Worm (Caenorhabditis elegans): ENCODE results near the gene pes-23.

The pes-23 gene

ce11 chrX:6902958-6903357 is 1.8 kb downstream of the pes-23 start (continued):
- TF ChIP-seq fkh-10 (GFP tag; optimal IDR thresholded peaks at IDR 0.05), result no peak
- peak; percentile 68 for TF ChIP-seq pat-9 (tag; optimal IDR thresholded peaks at IDR 0.05)
- TF ChIP-seq syd-9 (tag; optimal IDR thresholded peaks at IDR 0.05), result peak; percentile 73
- peak; percentile 10 for TF ChIP-seq T23F11.4 (GFP tag; optimal IDR thresholded peaks at IDR 0.05)
- TF ChIP-seq K02D7.2 (tag; optimal IDR thresholded peaks at IDR 0.05), result peak; percentile 3
- TF ChIP-seq npax-4 (tag; optimal IDR thresholded peaks at IDR 0.05), result peak; percentile 38
- TF ChIP-seq pha-2 (tag; optimal IDR thresholded peaks at IDR 0.05), result peak; percentile 55
- peak; percentile 64 for TF ChIP-seq pqm-1 (tag; optimal IDR thresholded peaks at IDR 0.05)
- peak; percentile 41 for TF ChIP-seq ref-2 (tag; optimal IDR thresholded peaks at IDR 0.05)
- peak; percentile 51 for TF ChIP-seq fkh-6 (tag; optimal IDR thresholded peaks at IDR 0.05)
- TF ChIP-seq zip-5 (tag; optimal IDR thresholded peaks at IDR 0.05), result no peak
- TF ChIP-seq pha-4 (tag; optimal IDR thresholded peaks at IDR 0.05), result no peak
- no peak for TF ChIP-seq hlh-30 (tag; optimal IDR thresholded peaks at IDR 0.05; ENCODE audit: insufficient read depth)
- peak; percentile 76 for TF ChIP-seq gmeb-2 (tag; optimal IDR thresholded peaks at IDR 0.05)
- no peak for TF ChIP-seq unc-55 (GFP tag; optimal IDR thresholded peaks at IDR 0.05)
- TF ChIP-seq hlh-13 (GFP tag; optimal IDR thresholded peaks at IDR 0.05), result no peak
- peak; percentile 58 for TF ChIP-seq C38D4.7 (GFP tag; optimal IDR thresholded peaks at IDR 0.05)
- peak; percentile 36 for TF ChIP-seq ceh-34 (tag; optimal IDR thresholded peaks at IDR 0.05)
- no peak for TF ChIP-seq odd-2 (tag; optimal IDR thresholded peaks at IDR 0.05)
- TF ChIP-seq ceh-48 (tag; optimal IDR thresholded peaks at IDR 0.05), result peak; percentile 46
- TF ChIP-seq tbx-7 (tag; optimal IDR thresholded peaks at IDR 0.05), result peak; percentile 40
- peak; percentile 8 for TF ChIP-seq ceh-30 (tag; optimal IDR thresholded peaks at IDR 0.05)
- no peak for TF ChIP-seq ama-1 (optimal IDR thresholded peaks at IDR 0.05)
- no peak for TF ChIP-seq nhr-11 (tag; optimal IDR thresholded peaks at IDR 0.05)
- TF ChIP-seq ahr-1 (tag; optimal IDR thresholded peaks at IDR 0.05), result no peak
- TF ChIP-seq sox-4 (tag; optimal IDR thresholded peaks at IDR 0.05), result peak; percentile 61
- peak; percentile 47 for TF ChIP-seq madf-2 (tag; optimal IDR thresholded peaks at IDR 0.05)
- no peak for TF ChIP-seq pros-1 (tag; optimal IDR thresholded peaks at IDR 0.05)

ce11 chrX:6904064-6904771 is 3.0 kb downstream of the pes-23 start, which contains the start of gene sid-5:
TSS of gene sid-5 (plus strand) at chrX:6904721.
- no peak for TF ChIP-seq T23F11.4 (GFP tag; optimal IDR thresholded peaks at IDR 0.05)
- no peak for TF ChIP-seq gmeb-2 (tag; optimal IDR thresholded peaks at IDR 0.05)
- no peak for TF ChIP-seq fkh-10 (GFP tag; optimal IDR thresholded peaks at IDR 0.05)
- no peak for TF ChIP-seq ceh-14 (tag; optimal IDR thresholded peaks at IDR 0.05)

- no peak for TF ChIP-seq F13H6.1 (tag; optimal IDR thresholded peaks at IDR 0.05)
- TF ChIP-seq elt-2 (tag; optimal IDR thresholded peaks at IDR 0.05), result peak; percentile 76
Observed at ce11 chrX:6905581-6905980, 4.4 kb downstream of the pes-23 start.

- TF ChIP-seq fkh-6 (tag; optimal IDR thresholded peaks at IDR 0.05) (no peak), pat-9 (tag; optimal IDR thresholded peaks at IDR 0.05) (no peak), T23F11.4 (GFP tag; optimal IDR thresholded peaks at IDR 0.05) (no peak), npax-4 (tag; optimal IDR thresholded peaks at IDR 0.05) (no peak), ahr-1 (tag; optimal IDR thresholded peaks at IDR 0.05) (no peak), unc-3 (GFP tag; conservative IDR thresholded peaks at IDR 0.05) (no peak), unc-3 (tag; optimal IDR thresholded peaks at IDR 0.05) (no peak), sox-2 (GFP tag; IDR thresholded peaks at IDR 0.05) (no peak), unc-55 (GFP tag; optimal IDR thresholded peaks at IDR 0.05) (no peak), pros-1 (tag; optimal IDR thresholded peaks at IDR 0.05) (no peak), hlh-30 (tag; optimal IDR thresholded peaks at IDR 0.05; ENCODE audit: insufficient read depth) (no peak), elt-4 (tag; optimal IDR thresholded peaks at IDR 0.05) (no peak), sdc-2 (tag; optimal IDR thresholded peaks at IDR 0.05) (no peak), mec-3 (tag; optimal IDR thresholded peaks at IDR 0.05; ENCODE audit: borderline replicate concordance) (no peak), dmd-4 (tag; optimal IDR thresholded peaks at IDR 0.05; ENCODE audit: borderline replicate concordance) (no peak)
Observed at ce11 chrX:6913989-6914388, 12.8 kb downstream of the pes-23 start, which contains the start of gene nhx-4. TSS of gene nhx-4 (plus strand) at chrX:6914289.

All from whole organism, late embryonic.